Fruit fly (Drosophila melanogaster): ENCODE data around the gene Polr2J.

The Polr2J gene

DNA sequence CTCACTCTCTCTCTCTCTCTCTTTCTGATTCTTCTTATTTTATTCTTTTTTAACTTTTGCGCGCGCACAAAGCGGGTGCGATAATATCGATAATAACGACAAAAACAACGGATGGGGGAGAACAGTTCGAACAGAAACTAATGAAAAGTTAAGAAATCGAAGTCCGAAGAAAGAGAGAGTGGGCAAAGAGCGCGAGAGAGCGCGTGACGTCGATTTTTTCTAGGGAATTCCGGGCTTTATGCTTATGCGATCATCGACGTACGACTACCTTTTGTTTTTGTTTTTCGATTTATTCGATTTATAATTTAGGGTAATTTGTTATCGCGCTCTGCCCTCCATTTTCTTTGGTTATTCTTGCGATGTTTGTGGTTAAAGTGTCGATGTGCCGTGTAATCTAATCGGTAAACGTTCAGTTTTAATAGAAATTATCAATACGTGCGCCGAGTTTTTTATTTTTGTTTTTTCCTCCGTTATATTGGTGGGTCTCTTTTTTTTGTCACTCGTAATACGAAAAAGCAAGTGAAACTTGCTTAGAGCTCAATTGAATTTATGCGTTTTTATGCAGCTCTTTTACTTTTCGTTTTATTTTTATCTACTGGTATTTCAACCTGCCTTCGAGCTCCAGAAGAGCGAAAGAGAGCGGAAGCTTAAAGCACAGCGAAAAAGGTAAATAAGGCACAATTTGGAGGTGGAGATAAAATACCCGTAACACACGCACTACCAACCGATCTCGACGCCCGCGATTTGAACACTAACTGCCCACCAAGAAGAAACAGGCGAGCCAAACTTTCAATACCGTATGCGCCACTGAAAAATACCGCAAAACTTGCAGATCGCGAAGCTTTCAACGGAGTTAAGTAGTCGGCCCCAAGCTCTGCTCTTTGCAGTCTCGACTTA, 39.6 kb upstream of the Polr2J start, which contains the start of gene dl (continued):
- peak in 1 of 2 experiments; percentile 83 for TF ChIP-seq eve (GFP tag; optimal IDR thresholded peaks at IDR 0.05)
- TF ChIP-seq CG30020 (tag; optimal IDR thresholded peaks at IDR 0.05): no peak
- TF ChIP-seq onecut (GFP tag; IDR thresholded peaks at IDR 0.05): 0 out of 2 replicates have a peak, but pooled peaks have one; percentile 4
- TF ChIP-seq CG13123 (GFP tag; optimal IDR thresholded peaks at IDR 0.05): no peak
- no peak for TF ChIP-seq CG4360 (GFP tag; IDR thresholded peaks at IDR 0.05)
- no peak for TF ChIP-seq CG7271 (tag; optimal IDR thresholded peaks at IDR 0.05)
- peak; percentile 61 for TF ChIP-seq CG12769 (tag; optimal IDR thresholded peaks at IDR 0.05)
- TF ChIP-seq nmo (GFP tag; optimal IDR thresholded peaks at IDR 0.05): no peak
- TF ChIP-seq Lim3 (GFP tag; IDR thresholded peaks at IDR 0.05): no peak
- no peak for TF ChIP-seq da (GFP tag; optimal IDR thresholded peaks at IDR 0.05)
- no peak for TF ChIP-seq CG15479 (GFP tag; optimal IDR thresholded peaks at IDR 0.05)
- TF ChIP-seq CG17912 (GFP tag; optimal IDR thresholded peaks at IDR 0.05): no peak
- peak; percentile 58 for TF ChIP-seq Blimp-1 (GFP tag; optimal IDR thresholded peaks at IDR 0.05)
- no peak for TF ChIP-seq CG3847 (GFP tag; IDR thresholded peaks at IDR 0.05)
- no peak for TF ChIP-seq chn (GFP tag; optimal IDR thresholded peaks at IDR 0.05)
- peak; percentile 95 for TF ChIP-seq exex (tag; optimal IDR thresholded peaks at IDR 0.05)
- no peak for TF ChIP-seq CrebB (tag; optimal IDR thresholded peaks at IDR 0.05)
- TF ChIP-seq Sox102F (GFP tag; optimal IDR thresholded peaks at IDR 0.05): peak; percentile 27
- no peak for TF ChIP-seq stc (GFP tag; IDR thresholded peaks at IDR 0.05)
- no peak for TF ChIP-seq br (optimal IDR thresholded peaks at IDR 0.05)
- TF ChIP-seq Myb (GFP tag; optimal IDR thresholded peaks at IDR 0.05): peak; percentile 66
- TF ChIP-seq bsh (GFP tag; optimal IDR thresholded peaks at IDR 0.05): peak; percentile 2 to 43
- no peak for TF ChIP-seq lilli (GFP tag; optimal IDR thresholded peaks at IDR 0.05)
- no peak; the same call in 1 of the 2 replicates for TF ChIP-seq amos (GFP tag; IDR thresholded peaks at IDR 0.05; ENCODE audit: partially characterized antibody)
- TF ChIP-seq CG13287 (GFP tag; IDR thresholded peaks at IDR 0.05; ENCODE audit: partially characterized antibody): peak; percentile 38; the same call in 1 of the 2 replicates
- no peak for TF ChIP-seq Kr (GFP tag; optimal IDR thresholded peaks at IDR 0.05)
- TF ChIP-seq Lhr (GFP tag; optimal IDR thresholded peaks at IDR 0.05): no peak
- 0 out of 2 replicates have a peak, but pooled peaks have one; percentile 7 for TF ChIP-seq Awh (GFP tag; IDR thresholded peaks at IDR 0.05)
- no peak for TF ChIP-seq corto (GFP tag; optimal IDR thresholded peaks at IDR 0.05)
- no peak for TF ChIP-seq Mrtf (GFP tag; IDR thresholded peaks at IDR 0.05)
- no peak for TF ChIP-seq grau (tag; optimal IDR thresholded peaks at IDR 0.05)
- TF ChIP-seq CG15011 (GFP tag; optimal IDR thresholded peaks at IDR 0.05): no peak
- no peak for TF ChIP-seq lov (optimal IDR thresholded peaks at IDR 0.05)
- no peak for TF ChIP-seq lov (GFP tag; IDR thresholded peaks at IDR 0.05)

DNA sequence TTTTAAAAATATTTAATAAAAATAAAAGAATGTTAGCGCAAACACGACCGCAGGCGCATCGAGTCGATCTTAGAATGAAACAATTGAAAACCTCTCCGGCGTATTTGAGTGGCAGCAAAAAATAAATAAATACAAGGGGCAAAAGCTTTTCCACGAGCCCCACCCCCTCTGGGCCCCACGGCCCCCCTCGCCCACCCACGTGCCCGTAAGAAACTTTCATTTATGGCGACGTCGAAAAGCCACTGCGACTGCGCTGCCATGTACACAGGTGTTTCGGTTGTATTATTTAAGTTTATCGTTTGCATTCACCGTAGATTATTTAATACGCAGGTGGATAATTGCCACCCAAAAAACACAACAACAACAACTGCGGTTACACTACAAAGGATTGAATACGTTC, 38.2 kb upstream of the Polr2J start:
- TF ChIP-seq fd3F (GFP tag; optimal IDR thresholded peaks at IDR 0.05): no peak
- no peak for TF ChIP-seq wek (GFP tag; optimal IDR thresholded peaks at IDR 0.05)
- TF ChIP-seq luna (GFP tag; optimal IDR thresholded peaks at IDR 0.05): no peak
- no peak for TF ChIP-seq Gsc (GFP tag; IDR thresholded peaks at IDR 0.05)
- no peak for TF ChIP-seq C15 (GFP tag; IDR thresholded peaks at IDR 0.05)
- TF ChIP-seq tap (tag; optimal IDR thresholded peaks at IDR 0.05): no peak
- TF ChIP-seq CG8478 (optimal IDR thresholded peaks at IDR 0.05): no peak
- TF ChIP-seq CG15514 (GFP tag; optimal IDR thresholded peaks at IDR 0.05): peak; percentile 15
- no peak for TF ChIP-seq Stat92E (GFP tag; optimal IDR thresholded peaks at IDR 0.05)
- TF ChIP-seq fru (optimal IDR thresholded peaks at IDR 0.05): no peak
- no peak for TF ChIP-seq CG1529 (GFP tag; optimal IDR thresholded peaks at IDR 0.05)
- TF ChIP-seq esg (GFP tag; conservative IDR thresholded peaks at IDR 0.05): no peak
- TF ChIP-seq CG6813 (GFP tag; optimal IDR thresholded peaks at IDR 0.05): peak; percentile 42
- TF ChIP-seq Bteb2 (GFP tag; optimal IDR thresholded peaks at IDR 0.05): no peak
- no peak for TF ChIP-seq CG7786 (GFP tag; optimal IDR thresholded peaks at IDR 0.05)
- TF ChIP-seq insv (GFP tag; optimal IDR thresholded peaks at IDR 0.05): no peak
- TF ChIP-seq CG9817 (tag; optimal IDR thresholded peaks at IDR 0.05): no peak
- no peak for TF ChIP-seq btn (GFP tag; optimal IDR thresholded peaks at IDR 0.05)
